Fruit fly (Drosophila melanogaster): ENCODE data around the gene Set.

Gene Set

dm6 chr3R:15293005-15293877 is 29.9 kb downstream of the Set start (continued):
- TF ChIP-seq lov (optimal IDR thresholded peaks at IDR 0.05) (no peak), lov (GFP tag; IDR thresholded peaks at IDR 0.05) (no peak), CG13624 (GFP tag; optimal IDR thresholded peaks at IDR 0.05) (peak; percentile 29), Opbp (GFP tag; IDR thresholded peaks at IDR 0.05; ENCODE audit: partially characterized antibody) (no peak), vfl (GFP tag; optimal IDR thresholded peaks at IDR 0.05) (peak; percentile 18), Atf3 (GFP tag; optimal IDR thresholded peaks at IDR 0.05) (no peak), ind (GFP tag; optimal IDR thresholded peaks at IDR 0.05) (peak; percentile 12), CG4424 (GFP tag; optimal IDR thresholded peaks at IDR 0.05) (peak; percentile 11), rib (GFP tag; IDR thresholded peaks at IDR 0.05) (no peak), CG11085 (GFP tag; IDR thresholded peaks at IDR 0.05) (no peak), CG9727 (GFP tag; optimal IDR thresholded peaks at IDR 0.05) (peak; percentile 6), trem (tag; optimal IDR thresholded peaks at IDR 0.05) (no peak), hkb (optimal IDR thresholded peaks at IDR 0.05) (no peak), hkb (GFP tag; IDR thresholded peaks at IDR 0.05) (peak; percentile 20; the same call in 1 of the 2 replicates), unpg (GFP tag; optimal IDR thresholded peaks at IDR 0.05) (no peak), Scr (GFP tag; IDR thresholded peaks at IDR 0.05; ENCODE audit: partially characterized antibody) (no peak), Bteb2 (GFP tag; optimal IDR thresholded peaks at IDR 0.05) (peak; percentile 4), Neu2 (GFP tag; optimal IDR thresholded peaks at IDR 0.05; ENCODE audit: borderline replicate concordance) (no peak), Nf-YB (GFP tag; optimal IDR thresholded peaks at IDR 0.05) (no peak), D19B (GFP tag; optimal IDR thresholded peaks at IDR 0.05) (peak; percentile 53), Camta (GFP tag; optimal IDR thresholded peaks at IDR 0.05) (no peak), Hr51 (GFP tag; optimal IDR thresholded peaks at IDR 0.05) (peak in 1 of 2 experiments; percentile 18), CG3995 (GFP tag; optimal IDR thresholded peaks at IDR 0.05) (no peak), Meics (GFP tag; optimal IDR thresholded peaks at IDR 0.05) (peak; percentile 33), zfh1 (GFP tag; IDR thresholded peaks at IDR 0.05) (no peak), pita (GFP tag; optimal IDR thresholded peaks at IDR 0.05) (no peak), Fer3 (tag; optimal IDR thresholded peaks at IDR 0.05) (peak; percentile 3), CG8388 (GFP tag; optimal IDR thresholded peaks at IDR 0.05) (peak; percentile 10), HHEX (GFP tag; optimal IDR thresholded peaks at IDR 0.05) (peak; percentile 7), CG18599 (GFP tag; optimal IDR thresholded peaks at IDR 0.05) (peak; percentile 31), corto (GFP tag; optimal IDR thresholded peaks at IDR 0.05) (peak; percentile 4), cwo (GFP tag; optimal IDR thresholded peaks at IDR 0.05) (peak; percentile 18), crol (GFP tag; IDR thresholded peaks at IDR 0.05) (peak; percentile 11; the same call in 1 of the 2 replicates), Med (GFP tag) (peak; percentile 81), chif (GFP tag; optimal IDR thresholded peaks at IDR 0.05) (peak in 1 of 2 experiments; percentile 28), lab (GFP tag; optimal IDR thresholded peaks at IDR 0.05) (peak; percentile 17), CG32772 (GFP tag; IDR thresholded peaks at IDR 0.05) (no peak), Max (GFP tag; optimal IDR thresholded peaks at IDR 0.05) (no peak)

DNA sequence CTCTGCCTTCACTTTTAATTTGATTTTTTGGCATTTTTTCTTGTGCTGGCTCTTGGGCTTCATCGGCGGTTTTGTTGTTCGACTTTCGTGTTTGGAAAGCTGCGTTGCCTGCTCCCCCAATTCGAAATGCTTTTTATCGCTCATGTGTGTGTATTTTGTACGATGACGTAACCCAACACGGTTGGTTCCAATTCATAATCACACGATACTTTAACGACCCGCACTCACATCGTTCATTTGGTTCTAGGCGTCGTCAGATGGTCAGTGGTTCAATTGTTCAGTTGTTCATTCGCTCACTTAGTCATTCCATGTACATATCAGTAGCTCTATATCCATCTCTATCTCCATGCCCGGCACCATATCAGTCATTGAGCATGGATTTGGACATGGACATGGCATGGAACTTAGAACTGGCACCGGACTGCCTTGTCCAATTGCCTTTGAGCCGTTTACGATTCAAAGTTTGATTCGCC is 30.6 kb downstream of the Set start:
- TF ChIP-seq Pdp1 (GFP tag; optimal IDR thresholded peaks at IDR 0.05) = peak in 1 of 2 experiments; percentile 88
- no peak for TF ChIP-seq CG9437 (GFP tag; optimal IDR thresholded peaks at IDR 0.05)
- no peak for TF ChIP-seq az2 (GFP tag; optimal IDR thresholded peaks at IDR 0.05)
- no peak for TF ChIP-seq CG6813 (GFP tag; optimal IDR thresholded peaks at IDR 0.05)
- no peak for TF ChIP-seq CG31388 (GFP tag; optimal IDR thresholded peaks at IDR 0.05)
- TF ChIP-seq CG12659 (GFP tag; optimal IDR thresholded peaks at IDR 0.05) = no peak
- no peak for TF ChIP-seq CG8478 (optimal IDR thresholded peaks at IDR 0.05)
- no peak for TF ChIP-seq pb (GFP tag; optimal IDR thresholded peaks at IDR 0.05)
- 0 out of 3 replicates have a peak, but pooled peaks have one; percentile 28 for TF ChIP-seq so (GFP tag; IDR thresholded peaks at IDR 0.05)
- TF ChIP-seq CG11723 (GFP tag; optimal IDR thresholded peaks at IDR 0.05) = no peak
- TF ChIP-seq lola (GFP tag; optimal IDR thresholded peaks at IDR 0.05) = no peak
- TF ChIP-seq lab (GFP tag; optimal IDR thresholded peaks at IDR 0.05) = no peak
- TF ChIP-seq kah (GFP tag; optimal IDR thresholded peaks at IDR 0.05) = no peak

Measured in whole organism, embryonic.